Worm (Caenorhabditis elegans) whole organism, midembryonic: ENCODE results near the gene Y49F6B.13.

Source experiments
- T22C8.4 ChIP-seq: fragments of 200-800 bp; sonication (Bioruptor generic); IDR thresholded peaks from 2 replicates; pipeline ENCODE4 v1.3.6; 2022; ENCODE audit warnings: missing genetic modification characterization, missing compliant biosample characterization
- cog-1 ChIP-seq: sonication (generic microtip); optimal IDR thresholded peaks from 2 replicates; lab custom pipeline; 2016; ENCODE audit warnings: missing genetic modification characterization, missing compliant biosample characterization
- flt-1 ChIP-seq: fragments of 200-800 bp; sonication (Bioruptor generic); IDR thresholded peaks from 2 replicates; pipeline ENCODE4 v1.3.6; 2022; ENCODE audit warnings: missing genetic modification characterization, missing compliant biosample characterization
- klf-2 ChIP-seq: fragments of 200-800 bp; sonication (Bioruptor generic); conservative IDR thresholded peaks from 2 replicates; pipeline ENCODE4 v1.3.6; 2022; ENCODE audit warnings: missing genetic modification reagents, missing genetic modification characterization, missing compliant biosample characterization
- med-1 ChIP-seq: sonication (generic microtip); optimal IDR thresholded peaks from 2 replicates; lab custom pipeline; 2017; ENCODE audit warnings: missing genetic modification characterization, mild to moderate bottlenecking, missing compliant biosample characterization, antibody characterized with exemption, missing genetic modification reagents; ENCODE audit not compliant: insufficient read depth
- ref-1 ChIP-seq: fragments of 200-800 bp; sonication (Bioruptor generic); conservative IDR thresholded peaks from 2 replicates; pipeline ENCODE4 v1.3.6; 2022; ENCODE audit warnings: missing genetic modification reagents, missing genetic modification characterization, missing compliant biosample characterization
- tab-1 ChIP-seq: fragments of 200-800 bp; sonication (Bioruptor generic); IDR thresholded peaks from 2 replicates; pipeline ENCODE4 v1.3.6; 2022; ENCODE audit warnings: missing genetic modification characterization, missing compliant biosample characterization
- ztf-23 ChIP-seq: fragments of 200-800 bp; sonication (Bioruptor generic); IDR thresholded peaks from 2 replicates; pipeline ENCODE4 v1.3.6; 2022; ENCODE audit warnings: missing genetic modification reagents, missing genetic modification characterization, missing compliant biosample characterization
- ztf-29 ChIP-seq: fragments of 200-800 bp; sonication (Bioruptor generic); IDR thresholded peaks from 2 replicates; pipeline ENCODE4 v1.3.6; 2022; ENCODE audit warnings: missing genetic modification reagents, missing genetic modification characterization, missing compliant biosample characterization

Y49F6B.13 gene

ce11 chrII:3439244-3439698 lies 32.2 kb downstream of the Y49F6B.13 start:
- TF ChIP-seq ztf-29 (GFP tag; lab: Robert Waterston, UW), result 0 out of 2 replicates have a peak, but pooled peaks have one; percentile 35
- TF ChIP-seq flt-1 (GFP tag; lab: Robert Waterston, UW), result peak; percentile 85
- no peak for TF ChIP-seq med-1
- TF ChIP-seq klf-2, result no peak
- TF ChIP-seq T22C8.4 (GFP tag; lab: Robert Waterston, UW), result peak; percentile 62; the same call in 1 of the 2 replicates
- peak; percentile 72 for TF ChIP-seq ztf-23 (GFP tag; lab: Robert Waterston, UW)
- peak; percentile 84 for TF ChIP-seq tab-1 (GFP tag; lab: Robert Waterston, UW)
- TF ChIP-seq cog-1 (tag; lab: Kevin White, UChicago), result peak; percentile 14
- peak; percentile 46; the same call in 1 of the 2 replicates for TF ChIP-seq ref-1 (GFP tag; lab: Robert Waterston, UW)

- TF ChIP-seq med-1 (no peak), tab-1 (GFP tag; lab: Robert Waterston, UW) (no peak), flt-1 (GFP tag; lab: Robert Waterston, UW) (no peak), T22C8.4 (GFP tag; lab: Robert Waterston, UW) (no peak), ref-1 (GFP tag; lab: Robert Waterston, UW) (no peak), cog-1 (tag; lab: Kevin White, UChicago) (no peak), klf-2 (no peak), ztf-23 (GFP tag; lab: Robert Waterston, UW) (no peak), ztf-29 (GFP tag; lab: Robert Waterston, UW) (no peak)
Observed at ce11 chrII:3438280-3438679, 33.2 kb downstream of the Y49F6B.13 start.

- no peak for TF ChIP-seq klf-2
- TF ChIP-seq ztf-29 (GFP tag; lab: Robert Waterston, UW), result no peak
- TF ChIP-seq ztf-23 (GFP tag; lab: Robert Waterston, UW), result no peak
- no peak for TF ChIP-seq tab-1 (GFP tag; lab: Robert Waterston, UW)
- TF ChIP-seq med-1, result no peak
- TF ChIP-seq flt-1 (GFP tag; lab: Robert Waterston, UW), result no peak
- no peak for TF ChIP-seq cog-1 (tag; lab: Kevin White, UChicago)
- TF ChIP-seq T22C8.4 (GFP tag; lab: Robert Waterston, UW), result no peak
- no peak for TF ChIP-seq ref-1 (GFP tag; lab: Robert Waterston, UW)
Observed at ce11 chrII:3437393-3437792, 34.1 kb downstream of the Y49F6B.13 start.

ce11 chrII:3436412-3436811 lies 35.1 kb downstream of the Y49F6B.13 start, which contains the start of gene skpo-2:
Gene skpo-2 (minus strand): TSS chrII:3436512.
- TF ChIP-seq klf-2, result no peak
- TF ChIP-seq tab-1 (GFP tag; lab: Robert Waterston, UW), result no peak
- TF ChIP-seq ztf-23 (GFP tag; lab: Robert Waterston, UW), result no peak

- TF ChIP-seq klf-2, result no peak
- TF ChIP-seq cog-1 (tag; lab: Kevin White, UChicago), result no peak
- TF ChIP-seq flt-1 (GFP tag; lab: Robert Waterston, UW), result no peak
- TF ChIP-seq med-1, result no peak
- no peak for TF ChIP-seq T22C8.4 (GFP tag; lab: Robert Waterston, UW)
- no peak for TF ChIP-seq ztf-29 (GFP tag; lab: Robert Waterston, UW)
- TF ChIP-seq ztf-23 (GFP tag; lab: Robert Waterston, UW), result no peak
- TF ChIP-seq tab-1 (GFP tag; lab: Robert Waterston, UW), result no peak
- TF ChIP-seq ref-1 (GFP tag; lab: Robert Waterston, UW), result no peak
Observed at ce11 chrII:3434893-3435503, 36.5 kb downstream of the Y49F6B.13 start.

ce11 chrII:3429400-3429799 lies 42.1 kb downstream of the Y49F6B.13 start, which contains the start of gene C16C8.18:
Gene C16C8.18 (plus strand): TSS chrII:3429700.
- no peak for TF ChIP-seq cog-1 (tag; lab: Kevin White, UChicago)
- TF ChIP-seq ztf-23 (GFP tag; lab: Robert Waterston, UW), result no peak
- TF ChIP-seq T22C8.4 (GFP tag; lab: Robert Waterston, UW), result no peak
- TF ChIP-seq flt-1 (GFP tag; lab: Robert Waterston, UW), result no peak
- no peak for TF ChIP-seq med-1
- no peak for TF ChIP-seq klf-2
- no peak for TF ChIP-seq tab-1 (GFP tag; lab: Robert Waterston, UW)
- TF ChIP-seq ref-1 (GFP tag; lab: Robert Waterston, UW), result no peak
- no peak for TF ChIP-seq ztf-29 (GFP tag; lab: Robert Waterston, UW)

ce11 chrII:3428158-3428704 lies 43.3 kb downstream of the Y49F6B.13 start:
- TF ChIP-seq tab-1 (GFP tag; lab: Robert Waterston, UW) (no peak), T22C8.4 (GFP tag; lab: Robert Waterston, UW) (0 out of 2 replicates have a peak, but pooled peaks have one; percentile 16), ztf-23 (GFP tag; lab: Robert Waterston, UW) (peak; percentile 56; the same call in 1 of the 2 replicates)

- TF ChIP-seq cog-1 (tag; lab: Kevin White, UChicago), result no peak
- no peak for TF ChIP-seq med-1
- TF ChIP-seq tab-1 (GFP tag; lab: Robert Waterston, UW), result no peak
- TF ChIP-seq ztf-29 (GFP tag; lab: Robert Waterston, UW), result no peak
- TF ChIP-seq ztf-23 (GFP tag; lab: Robert Waterston, UW), result no peak
Observed at ce11 chrII:3425433-3425832, 46.1 kb downstream of the Y49F6B.13 start, which contains the start of gene nep-11. Gene nep-11 (minus strand): TSS chrII:3425533.

ce11 chrII:3422938-3423337 lies 48.6 kb downstream of the Y49F6B.13 start:
- TF ChIP-seq flt-1 (GFP tag; lab: Robert Waterston, UW), result no peak
- no peak for TF ChIP-seq tab-1 (GFP tag; lab: Robert Waterston, UW)
- no peak for TF ChIP-seq T22C8.4 (GFP tag; lab: Robert Waterston, UW)
- TF ChIP-seq klf-2, result no peak
- no peak for TF ChIP-seq ref-1 (GFP tag; lab: Robert Waterston, UW)
- TF ChIP-seq cog-1 (tag; lab: Kevin White, UChicago), result no peak
- no peak for TF ChIP-seq med-1
- no peak for TF ChIP-seq ztf-23 (GFP tag; lab: Robert Waterston, UW)
- TF ChIP-seq ztf-29 (GFP tag; lab: Robert Waterston, UW), result no peak
